Worm (Caenorhabditis elegans): ENCODE data around the gene F15D4.2.
A peak's percentile ranks its signal among the peaks of the same experiment; 100 is the strongest.

F15D4.2 gene

ce11 chrII:13184129-13184528 is 31.8 kb upstream of the F15D4.2 start, which contains the start of gene W09H1.3:
TSS of gene W09H1.3 (plus strand) at chrII:13184429.
- TF ChIP-seq gmeb-2 (tag; optimal IDR thresholded peaks at IDR 0.05) (no peak), ceh-24 (tag; optimal IDR thresholded peaks at IDR 0.05) (no peak), ceh-22 (tag; optimal IDR thresholded peaks at IDR 0.05) (no peak), che-1 (tag; optimal IDR thresholded peaks at IDR 0.05) (no peak), tbx-2 (tag; optimal IDR thresholded peaks at IDR 0.05) (no peak), C38D4.7 (GFP tag; optimal IDR thresholded peaks at IDR 0.05) (no peak)

DNA sequence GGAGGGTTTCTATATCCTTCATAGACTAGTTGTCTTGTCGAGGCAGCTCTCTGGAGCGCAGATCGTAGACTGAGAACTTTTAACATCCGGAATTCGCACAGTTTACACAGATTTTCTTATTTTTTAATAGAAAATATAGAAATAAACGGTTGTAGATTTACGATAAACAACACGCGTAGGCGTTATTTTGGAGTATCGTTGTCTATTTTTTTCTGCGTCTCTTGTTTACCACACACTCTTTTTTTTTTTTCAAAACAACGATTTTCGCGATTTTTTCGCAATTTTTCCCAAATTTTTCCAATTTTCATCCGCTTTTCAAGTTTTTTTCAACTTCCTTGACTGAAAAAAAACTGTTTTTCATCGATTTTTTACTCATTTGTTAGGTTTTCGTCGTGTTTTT is 28.7 kb upstream of the F15D4.2 start, which contains the start of gene mecr-1:
mecr-1 (minus strand) TSS at position 127 of the 400 bp plus-strand sequence.
- TF ChIP-seq ceh-31 (tag; optimal IDR thresholded peaks at IDR 0.05) (peak; percentile 42), gmeb-2 (tag; optimal IDR thresholded peaks at IDR 0.05) (no peak)

- no peak for TF ChIP-seq elt-4 (tag; optimal IDR thresholded peaks at IDR 0.05)
- no peak for TF ChIP-seq pha-2 (tag; optimal IDR thresholded peaks at IDR 0.05)
- TF ChIP-seq F13H6.1 (tag; optimal IDR thresholded peaks at IDR 0.05): no peak
- no peak for TF ChIP-seq ceh-31 (tag; optimal IDR thresholded peaks at IDR 0.05)
- TF ChIP-seq ceh-14 (tag; optimal IDR thresholded peaks at IDR 0.05): no peak
- no peak for TF ChIP-seq pax-1 (tag; optimal IDR thresholded peaks at IDR 0.05)
- TF ChIP-seq nhr-232 (tag; optimal IDR thresholded peaks at IDR 0.05): no peak
- no peak for TF ChIP-seq nfya-1 (tag; optimal IDR thresholded peaks at IDR 0.05)
- no peak for TF ChIP-seq madf-2 (tag; optimal IDR thresholded peaks at IDR 0.05)
- no peak for TF ChIP-seq ama-1 (optimal IDR thresholded peaks at IDR 0.05)
- TF ChIP-seq dmd-4 (tag; optimal IDR thresholded peaks at IDR 0.05; ENCODE audit: borderline replicate concordance): no peak
Observed at ce11 chrII:13188084-13188483, 27.8 kb upstream of the F15D4.2 start.

DNA sequence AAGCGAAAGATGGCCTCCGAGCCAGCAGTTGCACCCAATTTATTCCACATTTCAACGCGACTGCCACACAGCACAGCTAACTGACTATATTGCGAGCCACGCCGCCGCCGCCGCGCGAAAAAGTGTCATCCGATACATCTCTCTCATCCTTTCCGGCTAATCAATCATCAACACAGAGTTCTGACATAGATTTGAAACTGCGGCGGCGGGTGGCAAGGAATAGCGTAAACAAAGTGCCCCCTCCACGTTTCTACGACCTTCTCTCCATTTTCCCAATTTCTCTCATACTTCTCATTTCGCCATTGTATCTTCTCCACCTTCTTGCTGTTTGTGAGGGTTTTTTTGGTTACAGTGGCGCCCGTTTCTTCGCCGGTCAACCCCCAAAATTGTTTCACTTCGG is 26.5 kb upstream of the F15D4.2 start:
- peak; percentile 56 for TF ChIP-seq tbx-2 (tag; optimal IDR thresholded peaks at IDR 0.05)
- TF ChIP-seq ref-2 (tag; optimal IDR thresholded peaks at IDR 0.05): peak; percentile 24
- no peak for TF ChIP-seq hlh-30 (tag; optimal IDR thresholded peaks at IDR 0.05; ENCODE audit: insufficient read depth)
- TF ChIP-seq ceh-18 (tag; optimal IDR thresholded peaks at IDR 0.05): peak; percentile 49
- TF ChIP-seq rnt-1 (tag; optimal IDR thresholded peaks at IDR 0.05): peak; percentile 16
- TF ChIP-seq ama-1 (optimal IDR thresholded peaks at IDR 0.05): no peak
- TF ChIP-seq mec-3 (tag; optimal IDR thresholded peaks at IDR 0.05; ENCODE audit: borderline replicate concordance): peak; percentile 39
- TF ChIP-seq ceh-34 (tag; optimal IDR thresholded peaks at IDR 0.05): peak; percentile 83
- no peak for TF ChIP-seq madf-2 (tag; optimal IDR thresholded peaks at IDR 0.05)
- no peak for TF ChIP-seq ceh-45 (GFP tag; IDR thresholded peaks at IDR 0.05)
- peak; percentile 97 for TF ChIP-seq unc-55 (GFP tag; optimal IDR thresholded peaks at IDR 0.05)

DNA sequence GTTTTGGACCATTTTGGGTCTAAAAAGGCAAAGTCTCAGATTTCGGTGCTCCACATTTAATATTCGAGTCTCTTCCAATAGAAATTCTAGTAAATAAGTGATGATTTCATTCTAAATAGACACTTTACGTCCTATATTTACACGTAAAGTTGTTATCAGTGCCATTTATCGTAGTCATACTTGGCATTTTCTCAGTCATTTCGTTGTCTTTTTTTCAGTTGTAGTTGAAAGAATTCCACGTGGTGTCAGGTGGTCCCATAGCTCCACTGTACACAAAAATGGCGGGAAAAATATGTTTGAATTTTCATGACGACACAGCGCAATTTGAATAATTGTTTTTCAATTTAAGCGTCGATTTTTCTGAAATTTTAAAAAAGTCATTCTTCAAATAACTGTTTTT is 25.5 kb upstream of the F15D4.2 start:
- TF ChIP-seq che-1 (tag; optimal IDR thresholded peaks at IDR 0.05) (no peak), ttx-3 (tag; optimal IDR thresholded peaks at IDR 0.05) (no peak), C08G9.2 (tag; optimal IDR thresholded peaks at IDR 0.05) (no peak)

- TF ChIP-seq hlh-8 (tag; optimal IDR thresholded peaks at IDR 0.05) (peak; percentile 57), ceh-19 (GFP tag; optimal IDR thresholded peaks at IDR 0.05) (peak; percentile 10), ref-2 (tag; optimal IDR thresholded peaks at IDR 0.05) (no peak)
Observed at ce11 chrII:13193563-13194103, 22.3 kb upstream of the F15D4.2 start.

- TF ChIP-seq sdc-2 (tag; optimal IDR thresholded peaks at IDR 0.05): no peak
- no peak for TF ChIP-seq ets-4 (tag; optimal IDR thresholded peaks at IDR 0.05)
- TF ChIP-seq ceh-34 (tag; optimal IDR thresholded peaks at IDR 0.05): peak; percentile 18
- TF ChIP-seq unc-3 (GFP tag; conservative IDR thresholded peaks at IDR 0.05): no peak
- TF ChIP-seq unc-3 (tag; optimal IDR thresholded peaks at IDR 0.05): no peak
- TF ChIP-seq ceh-31 (tag; optimal IDR thresholded peaks at IDR 0.05): peak; percentile 52
- no peak for TF ChIP-seq K02D7.2 (tag; optimal IDR thresholded peaks at IDR 0.05)
- no peak for TF ChIP-seq lim-6 (tag; optimal IDR thresholded peaks at IDR 0.05)
- no peak for TF ChIP-seq ceh-45 (GFP tag; IDR thresholded peaks at IDR 0.05)
- TF ChIP-seq sox-4 (tag; optimal IDR thresholded peaks at IDR 0.05): no peak
- no peak for TF ChIP-seq syd-9 (tag; optimal IDR thresholded peaks at IDR 0.05)
- no peak for TF ChIP-seq odd-2 (tag; optimal IDR thresholded peaks at IDR 0.05)
- TF ChIP-seq ceh-18 (tag; optimal IDR thresholded peaks at IDR 0.05): peak; percentile 42
- TF ChIP-seq nhr-11 (tag; optimal IDR thresholded peaks at IDR 0.05): no peak
- peak; percentile 36 for TF ChIP-seq dmd-4 (tag; optimal IDR thresholded peaks at IDR 0.05; ENCODE audit: borderline replicate concordance)
- TF ChIP-seq hlh-6 (tag; optimal IDR thresholded peaks at IDR 0.05): no peak
- no peak for TF ChIP-seq sox-2 (GFP tag; IDR thresholded peaks at IDR 0.05)
- TF ChIP-seq C08G9.2 (tag; optimal IDR thresholded peaks at IDR 0.05): no peak
- no peak for TF ChIP-seq pha-2 (tag; optimal IDR thresholded peaks at IDR 0.05)
Observed at ce11 chrII:13195163-13195562, 20.7 kb upstream of the F15D4.2 start, which contains the start of gene lec-1. TSS of gene lec-1 (plus strand) at chrII:13195549.

Measured in whole organism, late embryonic.